Worm (Caenorhabditis elegans) whole organism, late embryonic: ENCODE results near the gene K02F6.1.
"Not testable (repeated sequence)": the region's sequence is repeated elsewhere in the genome, so short reads cannot be mapped to it uniquely, and the experiment has no call there.

ENCODE experiments used
- F13H6.1 ChIP-seq: sonication (generic microtip); optimal IDR thresholded peaks from 2 replicates; lab custom pipeline; 2016; ENCODE audit warnings: missing genetic modification characterization, missing compliant biosample characterization
- K02D7.2 ChIP-seq: sonication (generic microtip); optimal IDR thresholded peaks from 2 replicates; lab custom pipeline; 2017; ENCODE audit warnings: mild to moderate bottlenecking, missing genetic modification characterization, missing compliant biosample characterization
- K09A11.1 ChIP-seq: sonication (generic microtip); optimal IDR thresholded peaks from 2 replicates; lab custom pipeline; 2017; ENCODE audit warnings: antibody characterized with exemption, mild to moderate bottlenecking, missing genetic modification characterization, missing compliant biosample characterization; ENCODE audit not compliant: insufficient read depth
- Y22D7AL.16 ChIP-seq: sonication (generic microtip); optimal IDR thresholded peaks from 2 replicates; lab custom pipeline; 2016; ENCODE audit warnings: missing genetic modification characterization, missing compliant biosample characterization
- ahr-1 ChIP-seq: sonication (generic microtip); optimal IDR thresholded peaks from 2 replicates; lab custom pipeline; 2016; ENCODE audit warnings: missing genetic modification characterization, missing compliant biosample characterization
- ama-1 ChIP-seq: fragments of 150-350 bp; optimal IDR thresholded peaks from 2 replicates; lab custom pipeline; 2014
- ceh-31 ChIP-seq: sonication (generic microtip); optimal IDR thresholded peaks from 2 replicates; lab custom pipeline; 2016; ENCODE audit warnings: missing genetic modification characterization, missing compliant biosample characterization
- ceh-48 ChIP-seq: sonication (generic microtip); optimal IDR thresholded peaks from 2 replicates; lab custom pipeline; 2016; ENCODE audit warnings: missing genetic modification characterization, inconsistent platforms, missing compliant biosample characterization
- ceh-6 ChIP-seq: fragments of 200-800 bp; sonication (Bioruptor generic); optimal IDR thresholded peaks from 2 replicates; lab custom pipeline; 2018; ENCODE audit warnings: mild to moderate bottlenecking, missing genetic modification characterization, missing compliant biosample characterization
- ceh-9 ChIP-seq: sonication (generic microtip); optimal IDR thresholded peaks from 2 replicates; lab custom pipeline; 2016; ENCODE audit warnings: mild to moderate bottlenecking, missing genetic modification characterization, inconsistent platforms, missing compliant biosample characterization
- dmd-4 ChIP-seq: sonication (generic microtip); optimal IDR thresholded peaks from 2 replicates; lab custom pipeline; 2016; ENCODE audit warnings: borderline replicate concordance, missing genetic modification characterization, missing compliant biosample characterization
- dve-1 ChIP-seq: sonication (generic microtip); optimal IDR thresholded peaks from 2 replicates; lab custom pipeline; 2017; ENCODE audit warnings: antibody characterized with exemption, mild to moderate bottlenecking, missing genetic modification characterization, missing compliant biosample characterization
- elt-2 ChIP-seq: sonication (generic microtip); optimal IDR thresholded peaks from 2 replicates; lab custom pipeline; 2016; ENCODE audit warnings: missing genetic modification reagents, missing genetic modification characterization, missing compliant biosample characterization
- elt-4 ChIP-seq: sonication (generic microtip); optimal IDR thresholded peaks from 2 replicates; lab custom pipeline; 2016; ENCODE audit warnings: missing genetic modification characterization, missing compliant biosample characterization
- eyg-1 ChIP-seq: sonication (generic microtip); optimal IDR thresholded peaks from 2 replicates; lab custom pipeline; 2016; ENCODE audit warnings: missing genotype, missing genetic modification characterization, missing compliant biosample characterization
- fax-1 ChIP-seq: sonication (generic microtip); optimal IDR thresholded peaks from 2 replicates; lab custom pipeline; 2016; ENCODE audit warnings: missing genotype, missing genetic modification characterization, missing compliant biosample characterization
- hlh-13 ChIP-seq: fragments of 200-800 bp; sonication (Bioruptor generic); optimal IDR thresholded peaks from 2 replicates; lab custom pipeline; 2018; ENCODE audit warnings: mild to moderate bottlenecking, missing genetic modification characterization, missing compliant biosample characterization
- hlh-15 ChIP-seq: sonication (generic microtip); optimal IDR thresholded peaks from 2 replicates; lab custom pipeline; 2016; ENCODE audit warnings: missing genetic modification characterization, missing compliant biosample characterization
- hlh-30 ChIP-seq: sonication (generic microtip); optimal IDR thresholded peaks from 2 replicates; lab custom pipeline; 2017; ENCODE audit warnings: antibody characterized with exemption, missing genetic modification characterization, missing compliant biosample characterization; ENCODE audit not compliant: insufficient read depth
- hlh-8 ChIP-seq: sonication (generic microtip); optimal IDR thresholded peaks from 2 replicates; lab custom pipeline; 2016; ENCODE audit warnings: missing genotype, missing genetic modification characterization, missing compliant biosample characterization
- lin-11 ChIP-seq: fragments of 200-800 bp; sonication (Bioruptor generic); optimal IDR thresholded peaks from 2 replicates; lab custom pipeline; 2018; ENCODE audit warnings: mild to moderate bottlenecking, missing genetic modification characterization, missing compliant biosample characterization
- nhr-11 ChIP-seq: fragments of 150-350 bp; optimal IDR thresholded peaks from 2 replicates; lab custom pipeline; 2014; ENCODE audit warnings: missing biosample characterization, missing genetic modification characterization
- pat-9 ChIP-seq: fragments of 200-800 bp; sonication (Bioruptor generic); optimal IDR thresholded peaks from 2 replicates; lab custom pipeline; 2018; ENCODE audit warnings: mild to moderate bottlenecking, missing genetic modification characterization, moderate library complexity, missing compliant biosample characterization
- pha-4 ChIP-seq: fragments of 150-350 bp; optimal IDR thresholded peaks from 2 replicates; lab custom pipeline; 2018; ENCODE audit warnings: missing biosample characterization, missing genetic modification reagents, missing genetic modification characterization
- ref-2 ChIP-seq: sonication (generic microtip); optimal IDR thresholded peaks from 2 replicates; lab custom pipeline; 2016; ENCODE audit warnings: missing genetic modification characterization, missing compliant biosample characterization
- sdc-2 ChIP-seq: sonication (generic microtip); optimal IDR thresholded peaks from 2 replicates; lab custom pipeline; 2016; ENCODE audit warnings: missing genotype, missing genetic modification characterization, missing compliant biosample characterization
- sox-2 ChIP-seq: fragments of 200-800 bp; sonication (Bioruptor generic); IDR thresholded peaks from 2 replicates; pipeline ENCODE4 v1.3.6; 2022; ENCODE audit warnings: missing genetic modification reagents, missing genetic modification characterization, missing compliant biosample characterization
- sox-4 ChIP-seq: sonication (generic microtip); optimal IDR thresholded peaks from 2 replicates; lab custom pipeline; 2017; ENCODE audit warnings: mild to moderate bottlenecking, missing genetic modification characterization, inconsistent platforms, missing compliant biosample characterization
- tbx-7 ChIP-seq: sonication (generic microtip); optimal IDR thresholded peaks from 2 replicates; lab custom pipeline; 2016; ENCODE audit warnings: missing genotype, missing genetic modification characterization, missing compliant biosample characterization
- unc-42 ChIP-seq: sonication (generic microtip); optimal IDR thresholded peaks from 2 replicates; lab custom pipeline; 2016; ENCODE audit warnings: missing genotype, missing genetic modification characterization, missing compliant biosample characterization
- unc-55 ChIP-seq: sonication (generic microtip); optimal IDR thresholded peaks from 2 replicates; lab custom pipeline; 2017; ENCODE audit warnings: missing biosample characterization, missing genetic modification reagents, missing genetic modification characterization
- unc-86 ChIP-seq: sonication (generic microtip); optimal IDR thresholded peaks from 2 replicates; lab custom pipeline; 2016; ENCODE audit warnings: missing genetic modification characterization, missing compliant biosample characterization
- zip-5 ChIP-seq: sonication (generic microtip); optimal IDR thresholded peaks from 2 replicates; lab custom pipeline; 2016; ENCODE audit warnings: missing genetic modification characterization, missing compliant biosample characterization

Gene K02F6.1

DNA sequence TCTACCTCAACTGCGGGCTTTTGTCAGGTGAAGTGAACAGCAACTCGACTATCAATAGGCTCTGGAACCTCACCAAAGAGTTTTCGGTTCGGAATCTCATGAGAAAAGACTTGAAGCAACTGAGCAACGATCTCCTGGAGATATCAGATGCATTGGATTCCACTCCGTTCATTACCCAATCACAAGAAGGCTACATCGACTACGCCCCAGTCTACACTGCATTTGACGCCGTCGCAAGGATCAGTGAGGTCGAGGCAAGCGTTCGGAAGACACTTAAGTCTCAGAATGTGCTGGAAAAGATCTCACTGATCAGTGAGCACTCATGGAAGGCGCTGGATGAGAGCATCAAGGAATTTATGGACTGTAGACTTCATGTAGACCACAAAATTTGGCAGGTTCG, 24.5 kb downstream of the K02F6.1 start:
- TF ChIP-seq unc-42 (tag; lab: Kevin White, UChicago) (no peak), fax-1 (tag; lab: Kevin White, UChicago) (no peak), elt-4 (tag; lab: Kevin White, UChicago) (no peak), pha-4 (no peak), ceh-31 (tag; lab: Kevin White, UChicago) (no peak), ahr-1 (tag; lab: Kevin White, UChicago) (no peak), hlh-15 (tag; lab: Kevin White, UChicago) (no peak), nhr-11 (tag; lab: Kevin White, UChicago) (no peak), eyg-1 (tag; lab: Kevin White, UChicago) (no peak), ceh-6 (GFP tag; lab: Kevin White, UChicago) (no peak), hlh-30 (no peak), zip-5 (tag; lab: Kevin White, UChicago) (no peak), tbx-7 (tag; lab: Kevin White, UChicago) (no peak), dve-1 (tag; lab: Kevin White, UChicago) (no peak)

DNA sequence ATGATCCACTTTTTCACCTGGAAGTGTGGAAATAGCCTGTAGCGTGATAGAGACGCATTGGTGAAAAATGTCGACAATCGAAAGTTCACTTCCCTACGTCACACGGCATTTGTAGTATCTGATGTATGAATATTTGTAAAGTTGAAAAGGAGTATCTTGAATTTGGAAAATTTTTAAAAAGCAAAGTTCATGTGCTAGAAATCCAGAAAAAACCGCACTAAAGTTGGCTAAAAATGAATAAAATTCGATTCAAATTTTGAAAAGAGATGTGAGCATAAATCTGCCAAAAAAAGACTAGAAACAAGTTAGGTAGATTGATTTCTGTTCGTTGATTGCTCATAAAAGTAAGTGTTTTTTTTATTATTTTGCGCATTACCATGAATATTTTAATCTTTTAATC, 29.3 kb downstream of the K02F6.1 start, which contains the start of gene sri-74:
sri-74 (minus strand) TSS at position 101 of the 400 bp plus-strand sequence.
- no peak for TF ChIP-seq ceh-9
- no peak for TF ChIP-seq pat-9
- no peak for TF ChIP-seq dmd-4
- no peak for TF ChIP-seq zip-5 (tag; lab: Kevin White, UChicago)
- TF ChIP-seq unc-86 (tag; lab: Kevin White, UChicago) = no peak
- no peak for TF ChIP-seq elt-2
- TF ChIP-seq lin-11 (tag; lab: Kevin White, UChicago) = no peak
- TF ChIP-seq K02D7.2 (tag; lab: Kevin White, UChicago) = no peak

DNA sequence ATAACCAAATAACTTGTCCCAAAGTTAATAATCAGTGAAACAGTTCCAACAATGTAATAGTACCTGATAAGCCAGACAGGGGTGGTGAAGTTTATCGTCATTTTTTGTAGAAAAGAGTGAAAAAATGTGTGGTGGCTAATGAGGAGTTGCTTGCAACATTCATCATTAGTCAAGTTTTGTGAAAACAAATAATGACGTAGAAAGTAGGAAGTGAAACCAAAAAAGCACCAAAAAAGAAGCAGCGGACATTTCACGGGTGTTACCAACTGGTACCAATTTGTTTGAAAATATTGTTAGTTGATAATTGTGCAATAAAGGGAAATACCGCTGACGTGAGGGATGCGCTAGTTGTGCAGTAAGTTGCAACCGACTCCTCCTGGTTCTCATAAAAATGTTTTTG, 31.7 kb downstream of the K02F6.1 start, which contains the start of gene sri-36:
sri-36 (minus strand) TSS at position 101 of the 400 bp plus-strand sequence.
- TF ChIP-seq pat-9 = no peak
- no peak for TF ChIP-seq hlh-13
- TF ChIP-seq nhr-11 (tag; lab: Kevin White, UChicago) = no peak
- TF ChIP-seq ama-1 (lab: Kevin White, UChicago) = no peak
- no peak for TF ChIP-seq zip-5 (tag; lab: Kevin White, UChicago)
- no peak for TF ChIP-seq hlh-8 (tag; lab: Kevin White, UChicago)
- TF ChIP-seq K02D7.2 (tag; lab: Kevin White, UChicago) = no peak
- TF ChIP-seq fax-1 (tag; lab: Kevin White, UChicago) = no peak
- no peak for TF ChIP-seq Y22D7AL.16 (tag; lab: Kevin White, UChicago)
- no peak for TF ChIP-seq ref-2 (tag; lab: Kevin White, UChicago)
- no peak for TF ChIP-seq ceh-48 (tag; lab: Kevin White, UChicago)
- TF ChIP-seq ahr-1 (tag; lab: Kevin White, UChicago) = no peak
- no peak for TF ChIP-seq K09A11.1 (tag; lab: Kevin White, UChicago)
- no peak for TF ChIP-seq F13H6.1
- no peak for TF ChIP-seq sox-2 (GFP tag; lab: Robert Waterston, UW)
- TF ChIP-seq sdc-2 (tag; lab: Kevin White, UChicago) = no peak

DNA sequence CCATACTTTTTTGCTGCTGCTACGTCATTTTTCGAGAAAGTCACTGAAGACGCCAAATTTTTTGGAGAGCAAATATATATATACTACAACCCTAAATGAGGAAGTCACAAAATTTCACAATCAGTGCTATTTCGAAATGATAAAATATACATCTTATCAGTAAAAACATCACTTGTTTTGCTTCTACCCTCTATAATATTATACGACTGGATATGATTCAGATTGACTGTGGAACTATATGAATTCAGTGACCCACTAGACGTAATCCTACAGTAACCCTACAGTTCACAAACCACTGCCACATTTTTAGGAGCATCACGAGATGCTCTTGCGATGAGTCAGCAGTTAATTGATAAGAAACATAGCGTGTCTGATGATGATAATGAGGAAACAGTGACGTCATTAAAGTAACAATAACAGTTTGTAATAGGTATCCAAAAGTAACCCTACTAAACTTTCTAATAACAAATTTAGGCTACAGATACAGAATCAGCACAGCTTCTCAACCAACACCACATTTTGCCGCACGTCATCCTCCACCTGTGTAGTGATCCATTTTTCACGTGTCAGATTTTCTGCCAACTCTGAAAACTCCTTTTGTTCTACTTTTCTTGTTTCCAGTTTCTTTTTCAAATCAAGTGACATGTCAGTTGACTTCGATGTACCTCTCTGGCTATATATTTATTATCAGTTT, 33.2 kb downstream of the K02F6.1 start, which contains the start of the genes F33H12.7 and sri-39:
F33H12.7 (minus strand) TSS at position 51 of the 694 bp plus-strand sequence.
sri-39 (plus strand) TSS at position 644 of the 694 bp plus-strand sequence.
- no peak for TF ChIP-seq ama-1 (lab: Kevin White, UChicago)
- TF ChIP-seq elt-2 = peak; percentile 85

DNA sequence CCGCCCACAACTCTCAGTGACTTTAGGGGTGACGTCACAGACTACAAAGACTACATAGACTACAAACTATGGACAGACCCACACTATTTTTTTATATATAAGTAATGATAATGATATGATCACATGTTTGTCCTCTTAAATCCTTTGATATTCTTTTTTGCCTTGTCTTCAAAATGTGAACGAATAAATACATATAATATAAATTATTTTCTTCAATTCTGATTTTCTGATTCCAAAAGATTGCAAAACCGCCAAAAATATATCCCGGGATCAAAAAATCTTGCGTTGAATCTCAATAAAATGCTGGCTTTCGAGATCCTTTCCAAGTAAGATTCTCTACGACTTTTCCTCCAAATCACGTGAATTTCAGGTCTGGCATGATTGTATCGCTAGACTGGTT, 46.4 kb downstream of the K02F6.1 start, which contains the start of gene F33H12.1:
F33H12.1 (plus strand) TSS at position 301 of the 400 bp plus-strand sequence.
- not testable (repeated sequence) for TF ChIP-seq elt-2; unc-55 (GFP tag; lab: Kevin White, UChicago); sox-4 (tag; lab: Kevin White, UChicago)
- TF ChIP-seq, all 69 proteins: peak for 0; not testable (repeated sequence) for 69
